Worm (Caenorhabditis elegans) whole organism, L4 larva: ENCODE measurements around the gene cwp-5.

ENCODE experiments used
- F37D6.2 ChIP-seq: sonication (generic microtip); optimal IDR thresholded peaks from 2 replicates; lab custom pipeline; 2016; ENCODE audit warnings: mild to moderate bottlenecking, missing genetic modification characterization, missing compliant biosample characterization
- ZK546.5 ChIP-seq, 2 experiments: sonication (generic microtip); optimal IDR thresholded peaks; 2 replicates each; lab custom pipeline; 2017; ENCODE audit warnings: missing biosample characterization in 2 of 2, missing genetic modification characterization in 2 of 2
- aly-2 ChIP-seq: sonication (generic microtip); optimal IDR thresholded peaks from 2 replicates; lab custom pipeline; 2018; ENCODE audit warnings: missing biosample characterization, missing genetic modification characterization
- ama-1 ChIP-seq: fragments of 150-350 bp; optimal IDR thresholded peaks from 2 replicates; lab custom pipeline; 2014; ENCODE audit warnings: inconsistent platforms, mixed read lengths
- arid-1 ChIP-seq: fragments of 200-800 bp; sonication (Bioruptor generic); conservative IDR thresholded peaks from 2 replicates; pipeline ENCODE4 v1.3.6; 2022; ENCODE audit warnings: missing genetic modification reagents, missing genetic modification characterization, missing compliant biosample characterization
- ces-1 ChIP-seq: fragments of 150-350 bp; sonication (generic microtip); optimal IDR thresholded peaks from 4 replicates; lab custom pipeline; 2014; ENCODE audit warnings: missing biosample characterization, missing genetic modification reagents, missing genetic modification characterization
- daf-12 ChIP-seq: fragments of 150-350 bp; optimal IDR thresholded peaks from 2 replicates; lab custom pipeline; 2014; ENCODE audit warnings: missing biosample characterization, missing genetic modification reagents, missing genetic modification characterization
- daf-19 ChIP-seq: fragments of 200-800 bp; sonication (Bioruptor generic); conservative IDR thresholded peaks from 2 replicates; pipeline ENCODE4 v1.3.6; 2022; ENCODE audit warnings: missing genetic modification characterization, missing compliant biosample characterization
- lin-13 ChIP-seq: fragments of 150-350 bp; optimal IDR thresholded peaks from 2 replicates; lab custom pipeline; 2014; ENCODE audit warnings: missing biosample characterization, missing genetic modification reagents, missing genetic modification characterization
- php-3 ChIP-seq: fragments of 200-800 bp; sonication (Bioruptor generic); IDR thresholded peaks from 2 replicates; pipeline ENCODE4 v1.3.6; 2022; ENCODE audit warnings: missing genetic modification reagents, missing genetic modification characterization, missing compliant biosample characterization
- pqm-1 ChIP-seq: sonication (generic microtip); optimal IDR thresholded peaks from 2 replicates; lab custom pipeline; 2017; ENCODE audit warnings: missing biosample characterization, missing genetic modification characterization
- rbr-2 ChIP-seq: sonication (generic microtip); optimal IDR thresholded peaks from 2 replicates; lab custom pipeline; 2016; ENCODE audit warnings: missing genotype, missing genetic modification characterization, missing compliant biosample characterization
- skn-1 ChIP-seq: fragments of 150-350 bp; optimal IDR thresholded peaks from 2 replicates; lab custom pipeline; 2014; ENCODE audit warnings: missing biosample characterization, missing genetic modification characterization

DNA sequence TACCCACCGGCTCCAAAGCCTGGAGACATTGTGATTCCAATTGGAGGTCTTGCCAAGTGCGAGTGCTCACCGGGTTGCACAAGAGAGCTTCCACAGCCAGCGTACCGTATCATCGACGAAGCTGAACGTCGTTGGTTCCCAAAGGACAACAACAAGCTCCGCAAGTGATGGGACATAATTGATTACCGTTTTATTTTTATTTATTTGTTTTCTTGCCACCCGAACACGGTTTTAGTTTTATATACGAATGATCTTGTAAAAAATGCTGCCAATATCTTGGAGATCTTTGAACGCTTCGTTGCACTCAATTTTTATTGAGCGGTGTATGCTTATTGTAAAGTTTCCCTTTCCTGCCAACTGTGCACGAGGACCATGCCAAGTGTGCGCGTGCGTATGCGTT lies 48.4 kb upstream of the cwp-5 start, which contains the start of gene K08H2.4:
- TF ChIP-seq ama-1 (lab: Kevin White, UChicago) (no peak), php-3 (GFP tag; lab: Robert Waterston, UW) (no peak), rbr-2 (tag; lab: Kevin White, UChicago) (no peak), daf-12 (tag; lab: Kevin White, UChicago) (no peak), ZK546.5 (tag; optimal IDR thresholded peaks at IDR 0.05; lab: Kevin White, UChicago) (no peak), skn-1 (tag; lab: Kevin White, UChicago) (no peak), daf-19 (GFP tag; lab: Robert Waterston, UW) (no peak), arid-1 (GFP tag; lab: Robert Waterston, UW) (no peak), lin-13 (GFP tag; lab: Kevin White, UChicago) (no peak), aly-2 (tag; lab: Kevin White, UChicago) (no peak), F37D6.2 (tag; lab: Kevin White, UChicago) (no peak), ces-1 (GFP tag; lab: Kevin White, UChicago) (no peak), pqm-1 (tag; lab: Kevin White, UChicago) (no peak)
